Worm (Caenorhabditis elegans) whole organism, L2 larva: Measurements from ENCODE around the gene henn-1.

Experiments
- nhr-11 ChIP-seq: fragments of 150-350 bp; optimal IDR thresholded peaks from 2 replicates; lab custom pipeline; 2014; ENCODE audit warnings: missing biosample characterization, missing genetic modification characterization
- nhr-129 ChIP-seq: fragments of 150-350 bp; optimal IDR thresholded peaks from 2 replicates; lab custom pipeline; 2014; ENCODE audit warnings: missing biosample characterization, missing genetic modification characterization
- nhr-77 ChIP-seq: fragments of 150-350 bp; optimal IDR thresholded peaks from 2 replicates; lab custom pipeline; 2014; ENCODE audit warnings: missing biosample characterization, missing genetic modification characterization
- skn-1 ChIP-seq: sonication (generic microtip); optimal IDR thresholded peaks from 2 replicates; lab custom pipeline; 2017; ENCODE audit warnings: missing biosample characterization, missing genetic modification characterization
- zag-1 ChIP-seq: fragments of 150-350 bp; optimal IDR thresholded peaks from 2 replicates; lab custom pipeline; 2014; ENCODE audit warnings: missing biosample characterization, missing genetic modification characterization

DNA sequence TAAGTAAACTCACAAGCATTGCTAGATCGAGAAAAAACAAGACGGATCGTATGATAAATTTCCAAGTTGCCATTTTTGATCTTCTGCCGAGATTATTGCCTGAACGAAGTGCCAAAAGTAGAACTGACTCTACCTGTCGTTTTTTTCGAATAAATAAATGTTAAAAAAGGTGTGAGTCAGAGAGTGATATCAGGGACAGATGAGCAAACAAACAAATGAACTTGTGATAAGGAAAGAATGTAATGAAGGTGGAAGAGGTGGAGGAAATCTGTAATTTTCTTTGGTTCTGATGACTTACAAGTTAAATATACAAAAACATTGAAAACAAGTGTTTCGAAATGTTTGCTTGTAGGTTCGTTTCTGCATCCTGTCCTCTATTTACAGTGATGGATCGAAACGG, 6.9 kb downstream of the henn-1 start, which contains the start of gene tsp-1:
- TF ChIP-seq nhr-77, result no peak
- no peak for TF ChIP-seq zag-1 (tag; lab: Kevin White, UChicago)
- no peak for TF ChIP-seq skn-1 (tag; lab: Kevin White, UChicago)
- no peak for TF ChIP-seq nhr-129 (tag; lab: Kevin White, UChicago)
- no peak for TF ChIP-seq nhr-11 (tag; lab: Kevin White, UChicago)
